Fruit fly (Drosophila melanogaster): ENCODE data around the gene Teh4.

- TF ChIP-seq CG4730 (GFP tag; IDR thresholded peaks at IDR 0.05) (no peak), CG7357 (GFP tag; IDR thresholded peaks at IDR 0.05) (no peak), Nf-YA (GFP tag; IDR thresholded peaks at IDR 0.05) (no peak), CG8359 (GFP tag; optimal IDR thresholded peaks at IDR 0.05; ENCODE audit: borderline replicate concordance) (no peak), cad (GFP tag; optimal IDR thresholded peaks at IDR 0.05) (no peak), unc-4 (GFP tag; IDR thresholded peaks at IDR 0.05; ENCODE audit: partially characterized antibody) (no peak), Mad (GFP tag; optimal IDR thresholded peaks at IDR 0.05) (no peak), Tbp (GFP tag; optimal IDR thresholded peaks at IDR 0.05) (no peak), CG10462 (GFP tag; optimal IDR thresholded peaks at IDR 0.05) (no peak), dati (GFP tag; IDR thresholded peaks at IDR 0.05) (no peak), fd96Cb (tag; optimal IDR thresholded peaks at IDR 0.05) (no peak), CG2120 (GFP tag; optimal IDR thresholded peaks at IDR 0.05) (no peak), HHEX (GFP tag; optimal IDR thresholded peaks at IDR 0.05) (no peak)
These were observed 36.9 kb downstream of the Teh4 start, which contains the start of gene Akh for dm6 chr3L:4141167-4141566.

All from whole organism, embryonic.